Fruit fly (Drosophila melanogaster): ENCODE data around the gene CG4658.

The CG4658 gene

DNA sequence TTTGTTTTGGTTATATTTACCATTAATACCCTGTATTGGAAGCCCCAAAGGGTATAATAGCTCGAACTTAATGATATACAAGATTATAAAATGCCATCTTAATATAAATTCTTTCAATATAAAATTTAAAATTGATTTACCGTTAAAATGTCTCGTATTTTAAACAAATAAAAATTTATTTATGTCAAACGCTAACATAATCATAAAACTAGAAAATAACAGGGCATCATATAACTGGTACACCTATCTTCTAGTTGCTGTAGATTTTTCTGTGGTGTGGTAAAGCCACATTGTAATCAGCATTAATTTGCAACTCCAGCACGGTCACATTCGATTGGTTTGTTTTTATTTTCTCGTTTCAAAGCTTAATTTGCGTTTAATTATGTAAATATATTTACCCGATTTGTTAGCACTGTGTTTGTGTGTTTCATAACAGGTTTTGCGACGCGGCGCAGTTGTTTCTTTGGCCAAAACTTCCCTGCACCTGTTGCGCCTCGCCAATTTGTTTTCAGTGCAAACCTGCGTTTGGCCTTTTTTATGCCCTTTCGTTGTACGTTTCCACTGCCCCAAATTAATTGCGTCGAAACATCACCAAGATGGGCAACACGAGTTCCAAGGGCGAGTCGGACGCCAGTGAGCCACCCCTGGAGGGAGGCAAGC is at the start of gene CG4658, which contains the start of gene CG5846 (continued):
- TF ChIP-seq net (GFP tag; optimal IDR thresholded peaks at IDR 0.05): peak; percentile 91
- TF ChIP-seq fd85E (GFP tag; optimal IDR thresholded peaks at IDR 0.05): peak; percentile 67
- peak; percentile 92 for TF ChIP-seq topi (GFP tag; optimal IDR thresholded peaks at IDR 0.05)
- TF ChIP-seq achi (GFP tag; optimal IDR thresholded peaks at IDR 0.05): peak; percentile 93
- peak; percentile 90 for TF ChIP-seq Sox102F (GFP tag; optimal IDR thresholded peaks at IDR 0.05)
- peak; percentile 95 for TF ChIP-seq CG8119 (GFP tag; IDR thresholded peaks at IDR 0.05)
- TF ChIP-seq Gug (GFP tag; IDR thresholded peaks at IDR 0.05): peak; percentile 93
- peak; percentile 88 for TF ChIP-seq vri (GFP tag; optimal IDR thresholded peaks at IDR 0.05)
- TF ChIP-seq pdm3 (GFP tag; optimal IDR thresholded peaks at IDR 0.05): peak; percentile 95

- TF ChIP-seq Sox15 (GFP tag; optimal IDR thresholded peaks at IDR 0.05): no peak
- no peak for TF ChIP-seq CG31627 (GFP tag; optimal IDR thresholded peaks at IDR 0.05)
- TF ChIP-seq CG34406 (GFP tag; optimal IDR thresholded peaks at IDR 0.05): no peak
- TF ChIP-seq CG10631 (GFP tag; optimal IDR thresholded peaks at IDR 0.05): no peak
- TF ChIP-seq dac (GFP tag; optimal IDR thresholded peaks at IDR 0.05): no peak
- TF ChIP-seq CG8119 (GFP tag; IDR thresholded peaks at IDR 0.05): no peak
- peak in 1 of 2 experiments; percentile 22 for TF ChIP-seq salr (GFP tag; optimal IDR thresholded peaks at IDR 0.05)
- no peak for TF ChIP-seq Smox (GFP tag; optimal IDR thresholded peaks at IDR 0.05)
- TF ChIP-seq CG3032 (tag; optimal IDR thresholded peaks at IDR 0.05): no peak
- no peak for TF ChIP-seq Ets21C (GFP tag; optimal IDR thresholded peaks at IDR 0.05)
- no peak for TF ChIP-seq spab (GFP tag; optimal IDR thresholded peaks at IDR 0.05)
- TF ChIP-seq CG11902 (GFP tag; optimal IDR thresholded peaks at IDR 0.05): no peak
- peak; percentile 29 for TF ChIP-seq CG6808 (GFP tag; optimal IDR thresholded peaks at IDR 0.05)
- TF ChIP-seq Hr4 (GFP tag; optimal IDR thresholded peaks at IDR 0.05): no peak
- no peak for TF ChIP-seq CG4318 (GFP tag; optimal IDR thresholded peaks at IDR 0.05)
- TF ChIP-seq lz (GFP tag; optimal IDR thresholded peaks at IDR 0.05): no peak
- no peak for TF ChIP-seq vri (GFP tag; optimal IDR thresholded peaks at IDR 0.05)
- no peak for TF ChIP-seq CG15336 (GFP tag; IDR thresholded peaks at IDR 0.05)
- no peak for TF ChIP-seq CG8632 (GFP tag; optimal IDR thresholded peaks at IDR 0.05)
- TF ChIP-seq CG6792 (GFP tag; optimal IDR thresholded peaks at IDR 0.05): no peak
- peak; percentile 36 to 37 for TF ChIP-seq ss (GFP tag; optimal IDR thresholded peaks at IDR 0.05)
- TF ChIP-seq Met (GFP tag; optimal IDR thresholded peaks at IDR 0.05): no peak
- no peak for TF ChIP-seq Eip75B (GFP tag; optimal IDR thresholded peaks at IDR 0.05)
- TF ChIP-seq fd85E (GFP tag; optimal IDR thresholded peaks at IDR 0.05): no peak
- TF ChIP-seq Eip93F (GFP tag; optimal IDR thresholded peaks at IDR 0.05): no peak
- no peak for TF ChIP-seq Ets96B (tag; optimal IDR thresholded peaks at IDR 0.05)
- no peak for TF ChIP-seq Hr39 (GFP tag; optimal IDR thresholded peaks at IDR 0.05)
- TF ChIP-seq CG6276 (GFP tag; optimal IDR thresholded peaks at IDR 0.05): no peak
- TF ChIP-seq cyc (GFP tag; optimal IDR thresholded peaks at IDR 0.05): no peak
- TF ChIP-seq CG11294 (GFP tag; IDR thresholded peaks at IDR 0.05): no peak
- TF ChIP-seq CG1621 (tag; optimal IDR thresholded peaks at IDR 0.05): peak; percentile 38
- TF ChIP-seq CG6854 (GFP tag; optimal IDR thresholded peaks at IDR 0.05): no peak
- TF ChIP-seq Blimp-1 (GFP tag; optimal IDR thresholded peaks at IDR 0.05): no peak
- peak; percentile 37 for TF ChIP-seq fkh (GFP tag; optimal IDR thresholded peaks at IDR 0.05)
- TF ChIP-seq pdm3 (GFP tag; optimal IDR thresholded peaks at IDR 0.05): no peak
- no peak for TF ChIP-seq Hr38 (GFP tag; optimal IDR thresholded peaks at IDR 0.05)
- TF ChIP-seq CG3919 (GFP tag; optimal IDR thresholded peaks at IDR 0.05): peak; percentile 5
- no peak for TF ChIP-seq CG7368 (GFP tag; optimal IDR thresholded peaks at IDR 0.05)
- TF ChIP-seq Sox14 (GFP tag; optimal IDR thresholded peaks at IDR 0.05): no peak
- no peak for TF ChIP-seq CG9139 (GFP tag; optimal IDR thresholded peaks at IDR 0.05)
- no peak for TF ChIP-seq CG11762 (GFP tag; optimal IDR thresholded peaks at IDR 0.05; ENCODE audit: insufficient read depth)
- no peak for TF ChIP-seq net (GFP tag; optimal IDR thresholded peaks at IDR 0.05)
- peak; percentile 2 for TF ChIP-seq CG10669 (GFP tag; optimal IDR thresholded peaks at IDR 0.05)
These were observed 49.3 kb upstream of the CG4658 start for dm6 chr2L:9907320-9908256.
